Fruit fly (Drosophila melanogaster) ovary, adult (tissue): Measurements from ENCODE around the gene CG33978.
A peak's percentile ranks its signal among the peaks of the same experiment; 100 is the strongest.

Source experiments
- CG17801 ChIP-seq: fragments of 200-800 bp; optimal IDR thresholded peaks from 2 replicates; lab custom pipeline; 2019; ENCODE audit warnings: missing biosample characterization, mild to moderate bottlenecking, missing genetic modification characterization, moderate library complexity; ENCODE audit not compliant: partially characterized antibody

CG33978 gene

dm6 chr4:150453-150852, 25.0 kb downstream of the CG33978 start, which contains the start of gene CG32006:
Gene CG32006, plus strand, starts transcription at chr4:150764.
- no peak for TF ChIP-seq CG17801 (GFP tag; lab: Kevin White, UChicago)

DNA sequence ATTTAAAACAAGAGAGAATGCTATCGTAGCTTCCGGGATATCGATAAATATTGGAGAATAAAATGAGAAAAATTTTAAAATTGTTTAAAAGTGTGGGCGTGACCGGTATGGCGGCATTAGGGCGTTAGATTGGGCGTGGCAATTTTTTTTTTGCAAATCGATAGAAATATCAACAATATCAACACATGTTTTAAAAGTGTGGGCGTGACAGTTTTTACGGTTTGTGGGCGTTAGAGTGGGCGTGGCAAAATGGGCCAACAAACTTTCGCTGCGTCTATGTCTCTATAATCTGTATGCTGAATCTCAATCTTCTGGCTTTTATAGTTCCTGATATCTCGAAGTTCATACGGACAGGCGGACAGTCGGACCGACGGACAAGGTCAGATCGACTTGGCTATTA, 26.3 kb downstream of the CG33978 start:
- no peak for TF ChIP-seq CG17801 (GFP tag; lab: Kevin White, UChicago)

DNA sequence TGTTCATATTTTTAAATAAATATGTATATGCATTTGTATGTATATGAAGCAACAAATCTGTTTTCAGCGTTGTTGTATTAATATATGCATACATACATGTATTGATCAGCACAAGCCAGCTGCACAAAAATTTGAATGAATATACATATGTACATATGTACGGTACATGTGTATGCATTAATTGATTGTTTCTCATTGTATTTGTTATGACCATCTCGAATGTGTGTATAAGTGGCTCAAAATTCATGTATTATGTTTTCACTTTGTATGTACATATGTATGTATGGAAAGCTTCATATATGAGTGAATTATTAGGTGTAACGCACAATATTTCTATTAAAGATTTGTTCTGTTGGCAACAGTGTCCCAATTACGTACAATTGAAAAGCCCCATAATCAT, 39.5 kb downstream of the CG33978 start:
- TF ChIP-seq CG17801 (GFP tag; lab: Kevin White, UChicago), result no peak

DNA sequence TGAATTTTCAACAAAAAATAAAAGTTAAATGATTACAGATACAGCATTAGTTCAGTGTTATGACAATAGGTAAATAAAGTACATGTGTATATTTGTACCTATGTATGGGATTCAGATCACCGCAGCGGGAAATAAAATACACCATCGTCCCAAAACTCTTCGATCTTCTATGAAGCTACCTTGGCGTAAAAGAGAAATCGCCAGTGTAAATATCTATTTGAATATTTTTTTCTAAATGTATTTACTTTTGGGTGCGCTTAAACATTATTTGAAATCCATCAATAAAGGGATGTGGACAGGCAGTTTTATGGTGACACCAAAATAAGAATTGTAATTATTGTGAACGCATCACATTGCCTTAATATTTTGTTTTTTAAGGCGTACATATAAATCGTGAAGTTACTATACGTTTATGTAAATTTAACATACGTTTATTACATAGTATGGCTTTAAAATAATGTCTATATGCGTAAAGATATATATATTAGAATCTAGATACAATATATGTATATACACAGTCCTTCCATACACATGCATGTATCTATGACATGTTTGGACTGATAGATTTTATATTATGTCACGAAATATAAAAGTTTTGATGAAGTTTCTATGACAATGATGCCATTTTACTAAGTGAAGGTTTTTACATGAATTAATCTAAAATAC, 43.3 kb downstream of the CG33978 start, which contains the start of gene anne:
TSS of gene anne (plus strand) at position 263 of the 666 bp plus-strand sequence.
- peak; percentile 2 for TF ChIP-seq CG17801 (GFP tag; lab: Kevin White, UChicago)

dm6 chr4:130990-131389, 44.4 kb downstream of the CG33978 start:
- no peak for TF ChIP-seq CG17801 (GFP tag; lab: Kevin White, UChicago)

dm6 chr4:130558-130957, 44.9 kb downstream of the CG33978 start:
- TF ChIP-seq CG17801 (GFP tag; lab: Kevin White, UChicago), result no peak

DNA sequence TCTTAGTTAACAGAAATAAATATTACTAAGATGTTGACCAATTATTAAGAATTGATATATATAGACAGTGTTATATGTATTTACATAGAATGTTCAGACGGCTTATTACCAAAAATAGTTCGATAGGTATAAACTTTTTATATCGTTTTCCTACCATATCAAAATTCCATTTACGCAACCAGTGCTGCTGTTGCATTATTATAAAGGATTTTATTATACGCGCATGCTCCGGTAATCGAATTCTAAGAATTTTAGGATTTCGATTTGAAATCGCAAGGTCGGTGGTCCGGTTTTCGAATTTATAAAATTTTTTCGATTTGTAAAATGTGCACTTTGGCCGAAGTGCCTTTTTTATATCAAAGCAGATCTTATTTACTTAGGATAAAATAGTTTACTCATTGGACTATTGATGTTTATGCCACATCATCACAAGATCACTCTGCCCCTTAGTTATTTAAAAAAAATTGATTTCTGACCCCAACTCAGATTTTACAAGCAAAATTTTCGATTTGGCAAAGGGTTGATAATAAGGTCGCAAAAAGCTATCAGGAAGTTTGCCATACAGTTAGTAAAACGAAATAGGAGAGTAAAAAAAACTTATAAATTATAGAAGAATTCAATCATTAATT, 45.7 kb downstream of the CG33978 start, which contains the start of gene Ank:
TSS of gene Ank (minus strand) at position 206 of the 629 bp plus-strand sequence.
- no peak for TF ChIP-seq CG17801 (GFP tag; lab: Kevin White, UChicago)

DNA sequence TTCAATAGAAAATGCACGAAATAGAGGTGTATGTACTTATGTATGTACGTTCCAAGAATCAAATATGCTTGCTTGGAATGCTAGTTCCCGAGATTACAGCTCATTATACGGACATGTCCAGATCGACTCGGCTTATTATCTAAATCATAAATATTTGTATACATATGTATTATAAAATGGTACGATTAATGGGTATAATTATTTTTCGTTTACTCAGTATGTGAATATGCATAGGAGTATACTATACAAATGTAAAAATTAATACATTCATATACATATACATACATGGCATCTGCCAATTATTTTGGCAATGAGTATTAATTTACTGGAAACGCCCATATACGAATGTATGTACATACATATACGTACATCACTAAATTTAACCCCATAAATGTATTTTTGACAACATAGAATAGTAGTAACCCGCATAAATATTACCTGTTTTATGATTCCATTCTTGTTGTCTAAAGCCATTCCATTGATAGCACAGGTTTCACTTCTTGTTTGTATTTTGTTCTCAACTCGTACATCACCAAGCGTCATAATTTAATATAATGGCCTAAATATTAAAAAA, 46.5 kb downstream of the CG33978 start:
- no peak for TF ChIP-seq CG17801 (GFP tag; lab: Kevin White, UChicago)
